Fruit fly (Drosophila melanogaster) whole organism, embryonic: ENCODE measurements around the gene CG5181.

ENCODE experiments used
- ATbp ChIP-seq: fragments of 200-800 bp; sonication (Bioruptor generic); optimal IDR thresholded peaks from 2 replicates; lab custom pipeline; 2017; ENCODE audit warnings: missing biosample characterization, mild to moderate bottlenecking, missing genetic modification characterization, missing genetic modification reagents
- Adf1 ChIP-seq: fragments of 200-800 bp; sonication (Bioruptor generic); IDR thresholded peaks from 2 replicates; pipeline ENCODE4 v1.3.6; 2022; ENCODE audit warnings: missing biosample characterization, missing genetic modification characterization
- Atf6 ChIP-seq: fragments of 200-800 bp; sonication (Bioruptor generic); IDR thresholded peaks from 2 replicates; pipeline ENCODE4 v1.3.6; 2022; ENCODE audit warnings: missing biosample characterization, missing genetic modification characterization
- BtbVII ChIP-seq: fragments of 200-800 bp; sonication (Bioruptor generic); optimal IDR thresholded peaks from 3 replicates; lab custom pipeline; 2017; ENCODE audit warnings: missing biosample characterization, mild to moderate bottlenecking, missing genetic modification characterization
- CG10321 ChIP-seq: fragments of 200-800 bp; sonication (Bioruptor generic); IDR thresholded peaks from 2 replicates; pipeline ENCODE4 v1.3.6; 2022; ENCODE audit warnings: missing biosample characterization, missing genetic modification characterization
- CG10979 ChIP-seq: fragments of 200-800 bp; sonication (Bioruptor generic); optimal IDR thresholded peaks from 2 replicates; lab custom pipeline; 2018; ENCODE audit warnings: missing biosample characterization, mild to moderate bottlenecking, missing genetic modification characterization, moderate library complexity
- CG11247 ChIP-seq: fragments of 200-800 bp; sonication (Bioruptor generic); IDR thresholded peaks from 2 replicates; pipeline ENCODE4 v1.3.6; 2022; ENCODE audit warnings: missing biosample characterization, missing genetic modification characterization
- CG1233 ChIP-seq: fragments of 200-800 bp; sonication (Bioruptor generic); optimal IDR thresholded peaks from 4 replicates; lab custom pipeline; 2018; ENCODE audit warnings: missing biosample characterization, mild to moderate bottlenecking, missing genetic modification characterization
- CG15269 ChIP-seq: fragments of 200-800 bp; sonication (Bioruptor generic); optimal IDR thresholded peaks from 2 replicates; lab custom pipeline; 2018; ENCODE audit warnings: missing biosample characterization, mild to moderate bottlenecking, missing genetic modification characterization, moderate library complexity
- CG17802 ChIP-seq: fragments of 200-800 bp; sonication (Bioruptor generic); optimal IDR thresholded peaks from 2 replicates; lab custom pipeline; 2018; ENCODE audit warnings: missing biosample characterization, mild to moderate bottlenecking, missing genetic modification characterization, moderate library complexity
- CG17829 ChIP-seq: fragments of 200-800 bp; optimal IDR thresholded peaks from 2 replicates; lab custom pipeline; 2019; ENCODE audit warnings: missing biosample characterization, mild to moderate bottlenecking, missing genetic modification characterization, moderate library complexity
- CG18011 ChIP-seq: fragments of 200-800 bp; sonication (Bioruptor generic); optimal IDR thresholded peaks from 2 replicates; lab custom pipeline; 2017; ENCODE audit warnings: missing biosample characterization, missing genetic modification characterization, mild to moderate bottlenecking, moderate library complexity, missing genotype
- CG30431 ChIP-seq: fragments of 200-800 bp; sonication (Bioruptor generic); optimal IDR thresholded peaks from 2 replicates; lab custom pipeline; 2017; ENCODE audit warnings: missing biosample characterization, missing genetic modification characterization
- CG4424 ChIP-seq: fragments of 200-800 bp; sonication (Bioruptor generic); optimal IDR thresholded peaks from 3 replicates; lab custom pipeline; 2016; ENCODE audit warnings: missing biosample characterization, missing genetic modification characterization
- CG4707 ChIP-seq: fragments of 200-800 bp; sonication (Bioruptor generic); optimal IDR thresholded peaks from 2 replicates; lab custom pipeline; 2018; ENCODE audit warnings: missing biosample characterization, mild to moderate bottlenecking, missing genetic modification characterization, moderate library complexity
- CG4730 ChIP-seq: fragments of 200-800 bp; sonication (Bioruptor generic); IDR thresholded peaks from 2 replicates; pipeline ENCODE4 v1.3.6; 2022; ENCODE audit warnings: missing biosample characterization, missing genetic modification characterization
- CG5245 ChIP-seq: fragments of 200-800 bp; sonication (Bioruptor generic); optimal IDR thresholded peaks from 3 replicates; lab custom pipeline; 2016; ENCODE audit warnings: missing biosample characterization, missing genetic modification characterization
- CG7271 ChIP-seq: fragments of 200-800 bp; sonication (Bioruptor generic); optimal IDR thresholded peaks from 2 replicates; lab custom pipeline; 2018; ENCODE audit warnings: missing biosample characterization, mild to moderate bottlenecking, missing genetic modification characterization, moderate library complexity
- CG7372 ChIP-seq: fragments of 200-800 bp; sonication (Bioruptor generic); IDR thresholded peaks from 2 replicates; pipeline ENCODE4 v1.3.6; 2022; ENCODE audit warnings: missing biosample characterization, missing genetic modification characterization
- CG8281 ChIP-seq: fragments of 200-800 bp; sonication (Bioruptor generic); optimal IDR thresholded peaks from 2 replicates; lab custom pipeline; 2018; ENCODE audit warnings: missing biosample characterization, mild to moderate bottlenecking, missing genetic modification characterization, moderate library complexity
- CG8944 ChIP-seq: fragments of 200-800 bp; sonication (Bioruptor generic); optimal IDR thresholded peaks from 3 replicates; lab custom pipeline; 2016; ENCODE audit warnings: missing biosample characterization, missing genetic modification characterization
- CG9609 ChIP-seq: fragments of 200-800 bp; sonication (Bioruptor generic); optimal IDR thresholded peaks from 3 replicates; lab custom pipeline; 2016; ENCODE audit warnings: missing biosample characterization, missing genetic modification characterization
- CG9876 ChIP-seq: fragments of 200-800 bp; sonication (Bioruptor generic); optimal IDR thresholded peaks from 2 replicates; lab custom pipeline; 2016; ENCODE audit warnings: missing biosample characterization, missing genetic modification characterization
- CoRest ChIP-seq: fragments of 200-800 bp; sonication (Bioruptor generic); optimal IDR thresholded peaks from 3 replicates; lab custom pipeline; 2018; ENCODE audit warnings: missing biosample characterization, mild to moderate bottlenecking, missing genetic modification characterization, moderate library complexity
- Ets65A ChIP-seq: fragments of 200-800 bp; sonication (Bioruptor generic); peaks from one replicate; lab custom pipeline; 2016; ENCODE audit warnings: missing biosample characterization, missing genetic modification characterization
- Fer1 ChIP-seq: fragments of 200-800 bp; sonication (Bioruptor generic); optimal IDR thresholded peaks from 2 replicates; lab custom pipeline; 2017; ENCODE audit warnings: missing biosample characterization, mild to moderate bottlenecking, missing genetic modification characterization
- Hand ChIP-seq: fragments of 200-800 bp; sonication (Bioruptor generic); optimal IDR thresholded peaks from 2 replicates; lab custom pipeline; 2017; ENCODE audit warnings: mild to moderate bottlenecking, missing biosample characterization, missing genetic modification reagents, missing genetic modification characterization
- Hr39 ChIP-seq: fragments of >200 bp; optimal IDR thresholded peaks from 2 replicates; lab custom pipeline; 2017
- Hr78 ChIP-seq, 2 experiments: fragments of 200-800 bp in 1 of 2; fragments of >200 bp in 1 of 2; sonication (Bioruptor generic) in 1 of 2; optimal IDR thresholded peaks; 2 replicates each; lab custom pipeline; 2017 to 2019; ENCODE audit warnings: missing biosample characterization in 2 of 2, missing genetic modification characterization in 2 of 2, mild to moderate bottlenecking in 1 of 2, moderate library complexity in 1 of 2
- Jarid2 ChIP-seq: fragments of 200-800 bp; sonication (Bioruptor generic); optimal IDR thresholded peaks from 3 replicates; lab custom pipeline; 2017; ENCODE audit warnings: mild to moderate bottlenecking, missing biosample characterization, missing genetic modification reagents, missing genetic modification characterization
- Stat92E ChIP-seq, 3 experiments: fragments of >200 bp in 2 of 3; fragments of 200-800 bp in 1 of 3; sonication (Bioruptor generic) in 1 of 3; optimal IDR thresholded peaks; 2 replicates each; lab custom pipeline; 2017 to 2019; ENCODE audit warnings: missing biosample characterization in 3 of 3, missing genetic modification characterization in 3 of 3, mild to moderate bottlenecking in 1 of 3, moderate library complexity in 1 of 3
- Taf1 ChIP-seq: fragments of 200-800 bp; sonication (Bioruptor generic); IDR thresholded peaks from 2 replicates; pipeline ENCODE4 v1.3.6; 2022; ENCODE audit warnings: missing biosample characterization, missing genetic modification characterization
- ash1 ChIP-seq: fragments of 200-800 bp; sonication (Bioruptor generic); optimal IDR thresholded peaks from 2 replicates; lab custom pipeline; 2018; ENCODE audit warnings: missing biosample characterization, mild to moderate bottlenecking, missing genetic modification characterization
- bigmax ChIP-seq: fragments of 200-800 bp; sonication (Bioruptor generic); optimal IDR thresholded peaks from 2 replicates; lab custom pipeline; 2018; ENCODE audit warnings: missing biosample characterization, mild to moderate bottlenecking, missing genetic modification characterization
- crc ChIP-seq: fragments of 200-800 bp; sonication (Bioruptor generic); optimal IDR thresholded peaks from 2 replicates; lab custom pipeline; 2016; ENCODE audit warnings: missing biosample characterization, missing genetic modification characterization
- crol ChIP-seq: fragments of 200-800 bp; sonication (Bioruptor generic); IDR thresholded peaks from 2 replicates; pipeline ENCODE4 v1.3.6; 2022; ENCODE audit warnings: missing biosample characterization, missing genetic modification characterization
- en ChIP-seq: fragments of 200-800 bp; sonication (Bioruptor generic); optimal IDR thresholded peaks from 2 replicates; lab custom pipeline; 2016; ENCODE audit warnings: missing biosample characterization, missing genetic modification characterization
- ewg ChIP-seq: fragments of 200-800 bp; sonication (Bioruptor generic); optimal IDR thresholded peaks from 3 replicates; lab custom pipeline; 2017; ENCODE audit warnings: mild to moderate bottlenecking, missing biosample characterization, missing genetic modification reagents, missing genetic modification characterization
- hkb ChIP-seq, 2 experiments: fragments of 200-800 bp in 1 of 2; fragments of >200 bp in 1 of 2; sonication (Bioruptor generic) in 1 of 2; IDR thresholded peaks in 1 of 2; optimal IDR thresholded peaks in 1 of 2; 2 replicates each; pipeline versions ENCODE4 v1.3.6 to Lab custom; 2017 to 2022; ENCODE audit warnings: missing biosample characterization in 1 of 2, missing genetic modification characterization in 1 of 2
- insv ChIP-seq, 2 experiments: fragments of 200-800 bp; sonication (Bioruptor generic); optimal IDR thresholded peaks; 3 replicates each; lab custom pipeline; 2016 to 2018; ENCODE audit warnings: missing biosample characterization in 2 of 2, missing genetic modification characterization in 2 of 2
- ken ChIP-seq: fragments of 200-800 bp; sonication (Bioruptor generic); IDR thresholded peaks from 3 replicates; pipeline ENCODE4 v1.3.6; 2022; ENCODE audit warnings: missing biosample characterization, missing genetic modification characterization
- nerfin-2 ChIP-seq: fragments of 200-800 bp; sonication (Bioruptor generic); IDR thresholded peaks from 2 replicates; pipeline ENCODE4 v1.3.6; 2022; ENCODE audit warnings: missing biosample characterization, missing genetic modification characterization; ENCODE audit not compliant: partially characterized antibody
- otp ChIP-seq: fragments of 200-800 bp; sonication (Bioruptor generic); IDR thresholded peaks from 3 replicates; pipeline ENCODE4, ENCODE4 v1.3.6; 2022; ENCODE audit warnings: missing biosample characterization, missing genetic modification characterization
- phol ChIP-seq: fragments of 200-800 bp; sonication (Bioruptor generic); optimal IDR thresholded peaks from 3 replicates; lab custom pipeline; 2018; ENCODE audit warnings: missing biosample characterization, mild to moderate bottlenecking, missing genetic modification characterization, moderate library complexity
- ranshi ChIP-seq: fragments of 200-800 bp; sonication (Bioruptor generic); IDR thresholded peaks from 2 replicates; pipeline ENCODE4 v1.3.6; 2022; ENCODE audit warnings: missing biosample characterization, missing genetic modification characterization
- so ChIP-seq: fragments of 200-800 bp; sonication (Bioruptor generic); IDR thresholded peaks from 3 replicates; pipeline ENCODE4 v1.3.6; 2022; ENCODE audit warnings: missing biosample characterization, missing genetic modification characterization
- ssp ChIP-seq: fragments of 200-800 bp; sonication (Bioruptor generic); IDR thresholded peaks from 2 replicates; pipeline ENCODE4 v1.3.6; 2022; ENCODE audit warnings: missing biosample characterization, missing genetic modification characterization
- sug ChIP-seq: fragments of 200-800 bp; optimal IDR thresholded peaks from 2 replicates; lab custom pipeline; 2019; ENCODE audit warnings: missing biosample characterization, mild to moderate bottlenecking, missing genetic modification characterization, moderate library complexity

Gene CG5181

dm6 chr2L:7433957-7434736 lies 24.5 kb upstream of the CG5181 start (continued):
- TF ChIP-seq ewg (GFP tag; lab: Kevin White, UChicago), result peak; percentile 25
- TF ChIP-seq CG18011, result peak; percentile 6
- TF ChIP-seq ssp, result peak; percentile 68
- TF ChIP-seq Stat92E (GFP tag; optimal IDR thresholded peaks at IDR 0.05; lab: Kevin White, UChicago), result no peak
- no peak for TF ChIP-seq bigmax (GFP tag; lab: Kevin White, UChicago)
- peak; percentile 30 for TF ChIP-seq CG10979
- TF ChIP-seq ATbp, result peak; percentile 41
- TF ChIP-seq CG8944, result no peak
- TF ChIP-seq en (GFP tag; lab: Kevin White, UChicago), result no peak
- TF ChIP-seq CG9876, result no peak
- peak in 1 of 2 experiments; percentile 34 for TF ChIP-seq insv (GFP tag; optimal IDR thresholded peaks at IDR 0.05; lab: Kevin White, UChicago)
- TF ChIP-seq ranshi (GFP tag; lab: Robert Waterston, UW), result peak; percentile 85
- no peak for TF ChIP-seq ash1 (GFP tag; lab: Kevin White, UChicago)
- no peak for TF ChIP-seq CG17802 (tag; lab: Kevin White, UChicago)
- TF ChIP-seq otp (GFP tag; lab: Robert Waterston, UW), result peak; percentile 44; the same call in 1 of the 3 replicates
- peak; percentile 29 for TF ChIP-seq CG17829 (tag; lab: Kevin White, UChicago)
- no peak for TF ChIP-seq Hr39 (lab: Kevin White, UChicago)
- peak; percentile 55 for TF ChIP-seq Ets65A
- TF ChIP-seq sug (tag; lab: Kevin White, UChicago), result peak; percentile 73
- TF ChIP-seq crol (GFP tag; lab: Robert Waterston, UW), result no peak
- TF ChIP-seq CG4730 (GFP tag; lab: Robert Waterston, UW), result peak; percentile 30; the same call in 1 of the 2 replicates
- peak; percentile 86 for TF ChIP-seq Taf1 (GFP tag; lab: Robert Waterston, UW)
- peak; percentile 88 for TF ChIP-seq Hand
- peak; percentile 84 for TF ChIP-seq CoRest (tag; lab: Kevin White, UChicago)
- peak; percentile 83 for TF ChIP-seq CG11247 (GFP tag; lab: Robert Waterston, UW)
- TF ChIP-seq BtbVII, result peak; percentile 66
- TF ChIP-seq CG4707 (GFP tag; lab: Kevin White, UChicago), result no peak
- TF ChIP-seq CG10321 (GFP tag; lab: Robert Waterston, UW), result peak; percentile 46; the same call in 1 of the 2 replicates
- TF ChIP-seq CG7271 (tag; lab: Kevin White, UChicago), result no peak
- peak; percentile 90 for TF ChIP-seq CG15269 (tag; lab: Kevin White, UChicago)
- TF ChIP-seq CG7372 (GFP tag; lab: Robert Waterston, UW), result peak; percentile 82
- peak; percentile 7 for TF ChIP-seq Jarid2 (GFP tag; lab: Kevin White, UChicago)
- peak; percentile 71 for TF ChIP-seq Adf1 (GFP tag; lab: Robert Waterston, UW)
- peak; percentile 44; the same call in 1 of the 3 replicates for TF ChIP-seq ken (GFP tag; lab: Robert Waterston, UW)
- no peak for TF ChIP-seq CG4424 (GFP tag; lab: Kevin White, UChicago)
- no peak for TF ChIP-seq crc (GFP tag; lab: Kevin White, UChicago)
- TF ChIP-seq Fer1 (GFP tag; lab: Kevin White, UChicago), result peak; percentile 72
- TF ChIP-seq phol (tag; lab: Kevin White, UChicago), result peak; percentile 40
- TF ChIP-seq CG1233 (GFP tag; lab: Kevin White, UChicago), result peak; percentile 47
- no peak for TF ChIP-seq CG9609 (GFP tag; lab: Kevin White, UChicago)
- TF ChIP-seq CG8281 (tag; lab: Kevin White, UChicago), result no peak
- peak in 1 of 2 experiments; percentile 60 for TF ChIP-seq Hr78 (GFP tag; optimal IDR thresholded peaks at IDR 0.05; lab: Kevin White, UChicago)
- no peak for TF ChIP-seq CG5245 (GFP tag; lab: Kevin White, UChicago)
- TF ChIP-seq nerfin-2 (GFP tag; lab: Robert Waterston, UW), result no peak
- peak; percentile 95 for TF ChIP-seq Atf6 (GFP tag; lab: Robert Waterston, UW)
- TF ChIP-seq hkb (optimal IDR thresholded peaks at IDR 0.05; lab: Kevin White, UChicago), result no peak
- peak; percentile 87 for TF ChIP-seq hkb (GFP tag; IDR thresholded peaks at IDR 0.05; lab: Robert Waterston, UW)
- no peak for TF ChIP-seq CG30431
- peak; percentile 65; the same call in 2 of the 3 replicates for TF ChIP-seq so (GFP tag; lab: Robert Waterston, UW)
